Worm (Caenorhabditis elegans): ENCODE results near the gene Y57A10A.14.
"Not testable (repeated sequence)": the region's sequence is repeated elsewhere in the genome, so short reads cannot be mapped to it uniquely, and the experiment has no call there.

DNA sequence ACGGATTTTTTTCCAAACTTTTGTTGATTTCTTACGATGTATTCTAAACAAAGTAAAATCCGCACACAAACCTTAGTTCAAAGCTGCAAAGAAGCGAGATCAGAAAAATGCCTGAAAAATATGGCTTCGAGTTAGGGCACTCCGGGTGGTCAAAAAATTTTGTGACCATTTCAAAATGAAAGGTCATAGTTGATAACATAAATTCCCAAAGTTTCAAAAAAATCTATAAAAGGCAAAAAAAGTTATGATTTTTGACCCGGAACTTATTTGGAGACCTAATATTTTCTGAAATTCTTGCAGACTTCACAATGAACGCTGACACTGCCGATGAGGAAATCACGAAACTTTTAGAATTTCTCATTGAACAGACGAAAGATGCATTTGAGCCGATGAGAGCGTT is 21.2 kb upstream of the Y57A10A.14 start, which contains the start of gene Y57A10A.8:
- TF ChIP-seq elt-1 (tag; optimal IDR thresholded peaks at IDR 0.05); Y55F3AM.14 (GFP tag; optimal IDR thresholded peaks at IDR 0.05); snpc-4 (tag; optimal IDR thresholded peaks at IDR 0.05); blmp-1 (tag; optimal IDR thresholded peaks at IDR 0.05; ENCODE audit: insufficient read depth); mdl-1 (tag; optimal IDR thresholded peaks at IDR 0.05): not testable (repeated sequence)
